Fruit fly (Drosophila melanogaster) whole organism: ENCODE results near the gene CkIIalpha-i3.

Experiments
- CG8478 ChIP-seq: fragments of >200 bp; optimal IDR thresholded peaks from 2 replicates; lab custom pipeline; 2018; ENCODE audit warnings: inconsistent platforms
- Dll ChIP-seq: fragments of >200 bp; optimal IDR thresholded peaks from 2 replicates; lab custom pipeline; 2017
- EcR ChIP-seq, 2 experiments: fragments of >200 bp; optimal IDR thresholded peaks; 2 replicates each; lab custom pipeline; 2017; ENCODE audit warnings: missing biosample characterization in 2 of 2, missing genetic modification characterization in 2 of 2, missing genetic modification reagents in 2 of 2
- pan ChIP-seq: fragments of >200 bp; optimal IDR thresholded peaks from 2 replicates; lab custom pipeline; 2017
- psq ChIP-seq: fragments of >200 bp; optimal IDR thresholded peaks from 2 replicates; lab custom pipeline; 2017
- usp ChIP-seq: fragments of >200 bp; optimal IDR thresholded peaks from 2 replicates; lab custom pipeline; 2017; ENCODE audit warnings: missing biosample characterization, missing genetic modification characterization, mixed read lengths

CkIIalpha-i3 gene

dm6 chr3L:747716-748328 lies 37.4 kb upstream of the CkIIalpha-i3 start:
- TF ChIP-seq Dll (lab: Kevin White, UChicago) (no peak), EcR (GFP tag; optimal IDR thresholded peaks at IDR 0.05; lab: Kevin White, UChicago) (no peak), CG8478 (lab: Kevin White, UChicago) (no peak)

- TF ChIP-seq psq (lab: Kevin White, UChicago) (no peak), EcR (GFP tag; optimal IDR thresholded peaks at IDR 0.05; lab: Kevin White, UChicago) (no peak), pan (lab: Kevin White, UChicago) (no peak), CG8478 (lab: Kevin White, UChicago) (no peak), Dll (lab: Kevin White, UChicago) (no peak), usp (no peak)
Observed at dm6 chr3L:747008-747407, 36.6 kb upstream of the CkIIalpha-i3 start.

- TF ChIP-seq usp (no peak), pan (lab: Kevin White, UChicago) (no peak), Dll (lab: Kevin White, UChicago) (no peak), psq (lab: Kevin White, UChicago) (no peak), CG8478 (lab: Kevin White, UChicago) (no peak), EcR (GFP tag; optimal IDR thresholded peaks at IDR 0.05; lab: Kevin White, UChicago) (no peak)
Observed at dm6 chr3L:746345-746932, 36.0 kb upstream of the CkIIalpha-i3 start.

dm6 chr3L:745222-745942 lies 35.0 kb upstream of the CkIIalpha-i3 start:
- no peak for TF ChIP-seq CG8478 (lab: Kevin White, UChicago)
- TF ChIP-seq psq (lab: Kevin White, UChicago) = no peak
- no peak for TF ChIP-seq EcR (GFP tag; optimal IDR thresholded peaks at IDR 0.05; lab: Kevin White, UChicago)
- no peak for TF ChIP-seq pan (lab: Kevin White, UChicago)

- TF ChIP-seq pan (lab: Kevin White, UChicago) = no peak
- TF ChIP-seq Dll (lab: Kevin White, UChicago) = no peak
- no peak for TF ChIP-seq usp
- no peak for TF ChIP-seq CG8478 (lab: Kevin White, UChicago)
- TF ChIP-seq psq (lab: Kevin White, UChicago) = no peak
- TF ChIP-seq EcR (GFP tag; optimal IDR thresholded peaks at IDR 0.05; lab: Kevin White, UChicago) = no peak
Observed at dm6 chr3L:744290-744804, 33.9 kb upstream of the CkIIalpha-i3 start.

dm6 chr3L:743155-743554 lies 32.7 kb upstream of the CkIIalpha-i3 start:
- no peak for TF ChIP-seq psq (lab: Kevin White, UChicago)
- TF ChIP-seq pan (lab: Kevin White, UChicago) = no peak
- TF ChIP-seq EcR (GFP tag; optimal IDR thresholded peaks at IDR 0.05; lab: Kevin White, UChicago) = no peak
- TF ChIP-seq usp = no peak
- TF ChIP-seq Dll (lab: Kevin White, UChicago) = no peak
- no peak for TF ChIP-seq CG8478 (lab: Kevin White, UChicago)

- TF ChIP-seq pan (lab: Kevin White, UChicago) (no peak), CG8478 (lab: Kevin White, UChicago) (no peak), psq (lab: Kevin White, UChicago) (no peak), EcR (GFP tag; optimal IDR thresholded peaks at IDR 0.05; lab: Kevin White, UChicago) (no peak), Dll (lab: Kevin White, UChicago) (no peak), usp (no peak)
Observed at dm6 chr3L:742389-742951, 32.1 kb upstream of the CkIIalpha-i3 start.

dm6 chr3L:741687-742086 lies 31.3 kb upstream of the CkIIalpha-i3 start:
- no peak for TF ChIP-seq Dll (lab: Kevin White, UChicago)
- no peak for TF ChIP-seq psq (lab: Kevin White, UChicago)
- TF ChIP-seq pan (lab: Kevin White, UChicago) = no peak
- TF ChIP-seq EcR (GFP tag; optimal IDR thresholded peaks at IDR 0.05; lab: Kevin White, UChicago) = no peak
- TF ChIP-seq usp = no peak
- no peak for TF ChIP-seq CG8478 (lab: Kevin White, UChicago)

dm6 chr3L:739357-740130 lies 29.1 kb upstream of the CkIIalpha-i3 start:
- no peak for TF ChIP-seq CG8478 (lab: Kevin White, UChicago)
- peak; percentile 86 for TF ChIP-seq pan (lab: Kevin White, UChicago)

dm6 chr3L:738523-739356 lies 28.3 kb upstream of the CkIIalpha-i3 start:
- TF ChIP-seq pan (lab: Kevin White, UChicago) = no peak
- peak in 1 of 2 experiments; percentile 44 for TF ChIP-seq EcR (GFP tag; optimal IDR thresholded peaks at IDR 0.05; lab: Kevin White, UChicago)
- TF ChIP-seq CG8478 (lab: Kevin White, UChicago) = no peak
- TF ChIP-seq usp = no peak
- TF ChIP-seq psq (lab: Kevin White, UChicago) = no peak
- peak; percentile 96 for TF ChIP-seq Dll (lab: Kevin White, UChicago)
